Worm (Caenorhabditis elegans): Measurements from ENCODE around the gene T10D4.15.

Gene T10D4.15

DNA sequence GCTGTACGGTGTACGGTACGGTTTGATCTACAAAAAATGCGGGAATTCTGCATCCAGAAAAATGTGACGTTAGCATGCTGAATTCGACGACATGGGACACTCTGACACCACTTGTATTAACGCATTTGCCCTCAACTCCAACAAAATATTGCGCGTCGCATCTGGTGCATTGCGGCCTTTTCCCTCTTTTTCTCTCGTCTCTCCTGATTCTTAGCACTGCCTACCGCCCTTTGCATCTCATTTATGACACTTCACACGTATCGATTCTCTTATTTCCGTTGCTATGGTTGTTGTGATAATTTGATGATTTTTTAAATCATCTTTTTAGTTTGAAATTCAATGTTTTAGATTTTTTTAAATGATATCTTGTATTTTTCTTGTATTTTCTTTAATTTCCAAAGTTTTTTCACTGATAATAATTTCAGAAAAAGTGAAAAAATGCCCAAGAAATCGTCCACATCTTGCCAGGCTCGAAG, 27.0 kb upstream of the T10D4.15 start, which contains the start of gene T10D4.6:
Gene T10D4.6 (plus strand): TSS at position 426 of the 476 bp plus-strand sequence.
- TF ChIP-seq nhr-85 (tag) (no peak), nhr-84 (tag; optimal IDR thresholded peaks at IDR 0.05) (no peak), rnt-1 (tag; optimal IDR thresholded peaks at IDR 0.05) (peak; percentile 22), tlp-1 (tag; optimal IDR thresholded peaks at IDR 0.05) (no peak), snpc-4 (tag; optimal IDR thresholded peaks at IDR 0.05) (no peak), dpl-1 (GFP tag; optimal IDR thresholded peaks at IDR 0.05) (peak; percentile 17 to 51 (median 18)), aly-2 (tag; optimal IDR thresholded peaks at IDR 0.05) (no peak), elt-3 (tag; optimal IDR thresholded peaks at IDR 0.05) (no peak), hpl-2 (GFP tag; optimal IDR thresholded peaks at IDR 0.05) (no peak), blmp-1 (tag; optimal IDR thresholded peaks at IDR 0.05) (no peak), pqm-1 (tag; optimal IDR thresholded peaks at IDR 0.05) (no peak), lin-13 (GFP tag; optimal IDR thresholded peaks at IDR 0.05) (no peak), F16B12.6 (tag; optimal IDR thresholded peaks at IDR 0.05) (peak; percentile 80), ceh-63 (GFP tag; optimal IDR thresholded peaks at IDR 0.05) (no peak), ceh-82 (tag; optimal IDR thresholded peaks at IDR 0.05) (peak in 1 of 3 experiments; percentile 19), unc-86 (tag; optimal IDR thresholded peaks at IDR 0.05) (no peak), sup-37 (GFP tag; optimal IDR thresholded peaks at IDR 0.05) (no peak), pax-3 (tag; optimal IDR thresholded peaks at IDR 0.05) (no peak), lsy-2 (tag; optimal IDR thresholded peaks at IDR 0.05) (peak in 1 of 2 experiments; percentile 40), swsn-7 (tag; optimal IDR thresholded peaks at IDR 0.05) (no peak), pag-3 (tag; optimal IDR thresholded peaks at IDR 0.05; ENCODE audit: borderline replicate concordance, insufficient read depth) (no peak), alr-1 (tag; optimal IDR thresholded peaks at IDR 0.05; ENCODE audit: borderline replicate concordance) (no peak), skn-1 (tag; optimal IDR thresholded peaks at IDR 0.05) (no peak), ceh-90 (tag; optimal IDR thresholded peaks at IDR 0.05) (no peak), dsc-1 (tag; optimal IDR thresholded peaks at IDR 0.05) (no peak), efl-1 (optimal IDR thresholded peaks at IDR 0.05) (peak; percentile 51 to 67), efl-1 (GFP tag; optimal IDR thresholded peaks at IDR 0.05 in 1 of 2) (peak in 1 of 2 experiments; percentile 45), elt-2 (tag; optimal IDR thresholded peaks at IDR 0.05) (no peak), ztf-11 (tag; optimal IDR thresholded peaks at IDR 0.05) (no peak), lin-14 (GFP tag; optimal IDR thresholded peaks at IDR 0.05) (no peak), nhr-19 (GFP tag; conservative IDR thresholded peaks at IDR 0.05) (0 out of 2 replicates have a peak, but pooled peaks have one; percentile 9), lin-15B (tag; optimal IDR thresholded peaks at IDR 0.05) (no peak), irx-1 (tag; optimal IDR thresholded peaks at IDR 0.05) (no peak), hlh-17 (GFP tag; optimal IDR thresholded peaks at IDR 0.05; ENCODE audit: borderline replicate concordance) (no peak), nhr-12 (tag; optimal IDR thresholded peaks at IDR 0.05) (no peak), tbx-2 (tag; optimal IDR thresholded peaks at IDR 0.05) (peak; percentile 37), ceh-8 (GFP tag; optimal IDR thresholded peaks at IDR 0.05) (no peak), nhr-71 (tag; optimal IDR thresholded peaks at IDR 0.05) (no peak), ceh-88 (GFP tag; IDR thresholded peaks at IDR 0.05) (no peak), unc-98 (GFP tag; IDR thresholded peaks at IDR 0.05) (no peak), sox-4 (tag; optimal IDR thresholded peaks at IDR 0.05) (no peak), aha-1 (tag; optimal IDR thresholded peaks at IDR 0.05) (no peak), mef-2 (tag; optimal IDR thresholded peaks at IDR 0.05) (no peak), nhr-28 (tag; optimal IDR thresholded peaks at IDR 0.05) (no peak), lir-3 (tag; optimal IDR thresholded peaks at IDR 0.05; ENCODE audit: poor library complexity) (no peak), nhr-237 (tag; optimal IDR thresholded peaks at IDR 0.05) (no peak), nhr-77 (tag; optimal IDR thresholded peaks at IDR 0.05) (no peak), ces-1 (GFP tag; optimal IDR thresholded peaks at IDR 0.05) (no peak), nhr-76 (tag; optimal IDR thresholded peaks at IDR 0.05) (no peak), ama-1 (optimal IDR thresholded peaks at IDR 0.05) (no peak), lin-39 (tag; optimal IDR thresholded peaks at IDR 0.05) (no peak), xbp-1 (tag; optimal IDR thresholded peaks at IDR 0.05) (no peak), lin-35 (GFP tag; optimal IDR thresholded peaks at IDR 0.05) (peak; percentile 46 to 63), snu-23 (GFP tag; optimal IDR thresholded peaks at IDR 0.05) (peak; percentile 44)

All from whole organism, L1 larva.